Worm (Caenorhabditis elegans): ENCODE measurements around the gene srxa-18.

srxa-18 gene

DNA sequence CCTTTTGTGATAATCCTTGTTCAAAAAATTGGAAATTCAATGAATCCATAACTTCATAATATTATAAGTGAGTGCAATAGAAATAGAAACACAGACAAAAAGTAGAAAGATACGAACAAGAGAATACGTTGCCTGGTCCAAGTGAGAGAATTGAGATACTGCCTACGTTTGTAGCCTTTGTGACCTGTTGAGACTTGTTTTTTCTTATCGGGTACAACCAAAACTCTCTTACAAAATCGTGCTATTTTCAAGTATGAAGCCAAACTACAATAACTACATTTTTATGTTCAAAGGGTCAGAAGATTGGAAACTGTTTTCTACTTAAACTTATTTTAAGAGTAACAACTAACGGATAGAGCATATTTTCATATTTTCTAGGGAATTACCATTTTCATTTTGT lies 39.2 kb downstream of the srxa-18 start, which contains the start of gene nhr-205:
Gene nhr-205, minus strand, starts transcription at position 141 of the 400 bp plus-strand sequence.
- TF ChIP-seq unc-42 (tag; optimal IDR thresholded peaks at IDR 0.05) (no peak), hlh-6 (tag; optimal IDR thresholded peaks at IDR 0.05) (no peak), che-1 (tag; optimal IDR thresholded peaks at IDR 0.05) (no peak), elt-2 (tag; optimal IDR thresholded peaks at IDR 0.05) (no peak), npax-4 (tag; optimal IDR thresholded peaks at IDR 0.05) (no peak), ceh-14 (tag; optimal IDR thresholded peaks at IDR 0.05) (no peak), ceh-30 (tag; optimal IDR thresholded peaks at IDR 0.05) (peak; percentile 51)

DNA sequence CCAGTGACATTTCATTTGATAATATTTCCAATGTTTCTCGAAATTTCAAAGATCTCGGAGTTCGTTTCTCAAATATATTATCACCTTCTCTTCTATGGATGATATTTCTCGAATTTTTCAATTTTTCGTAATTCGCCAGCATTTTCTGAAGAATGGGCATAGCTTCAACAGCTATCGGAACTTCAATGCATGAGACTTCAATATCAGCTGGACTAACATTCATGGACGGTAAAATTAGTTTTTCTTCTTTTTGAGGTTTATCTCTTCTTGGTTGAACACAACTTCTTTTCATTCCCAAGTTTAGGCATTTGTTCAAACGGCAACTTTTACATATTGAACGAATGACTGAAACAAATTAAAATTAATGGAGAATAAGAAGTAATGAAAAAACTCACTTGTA lies 39.9 kb downstream of the srxa-18 start:
- TF ChIP-seq odd-2 (tag; optimal IDR thresholded peaks at IDR 0.05) (no peak), ceh-2 (tag; optimal IDR thresholded peaks at IDR 0.05) (no peak), eyg-1 (tag; optimal IDR thresholded peaks at IDR 0.05) (no peak), K02D7.2 (tag; optimal IDR thresholded peaks at IDR 0.05) (no peak), nfya-1 (tag; optimal IDR thresholded peaks at IDR 0.05) (no peak), ets-4 (tag; optimal IDR thresholded peaks at IDR 0.05) (no peak), ceh-9 (tag; optimal IDR thresholded peaks at IDR 0.05) (no peak), hlh-6 (tag; optimal IDR thresholded peaks at IDR 0.05) (no peak), ceh-19 (GFP tag; optimal IDR thresholded peaks at IDR 0.05) (no peak), ceh-22 (tag; optimal IDR thresholded peaks at IDR 0.05) (no peak), ahr-1 (tag; optimal IDR thresholded peaks at IDR 0.05) (no peak), hlh-13 (GFP tag; optimal IDR thresholded peaks at IDR 0.05) (no peak), ceh-45 (GFP tag; IDR thresholded peaks at IDR 0.05) (no peak), tbx-2 (tag; optimal IDR thresholded peaks at IDR 0.05) (no peak)

- TF ChIP-seq ceh-45 (GFP tag; IDR thresholded peaks at IDR 0.05) (no peak), ceh-2 (tag; optimal IDR thresholded peaks at IDR 0.05) (no peak), Y22D7AL.16 (tag; optimal IDR thresholded peaks at IDR 0.05) (no peak), pax-1 (tag; optimal IDR thresholded peaks at IDR 0.05) (no peak), syd-9 (tag; optimal IDR thresholded peaks at IDR 0.05) (no peak), ref-2 (tag; optimal IDR thresholded peaks at IDR 0.05) (no peak), ceh-30 (tag; optimal IDR thresholded peaks at IDR 0.05) (no peak), pag-3 (tag; optimal IDR thresholded peaks at IDR 0.05; ENCODE audit: borderline replicate concordance) (no peak), unc-55 (GFP tag; optimal IDR thresholded peaks at IDR 0.05) (no peak), F13H6.1 (tag; optimal IDR thresholded peaks at IDR 0.05) (no peak), ahr-1 (tag; optimal IDR thresholded peaks at IDR 0.05) (no peak), dve-1 (tag; optimal IDR thresholded peaks at IDR 0.05) (no peak), pha-2 (tag; optimal IDR thresholded peaks at IDR 0.05) (no peak), ama-1 (optimal IDR thresholded peaks at IDR 0.05) (no peak), ceh-9 (tag; optimal IDR thresholded peaks at IDR 0.05) (no peak), fkh-10 (GFP tag; optimal IDR thresholded peaks at IDR 0.05) (no peak)
These were observed 42.6 kb downstream of the srxa-18 start, which contains the start of gene R04B5.1 for ce11 chrV:10078244-10078643. Gene R04B5.1 (minus strand): TSS chrV:10078344.

ce11 chrV:10075441-10075840 lies 45.4 kb downstream of the srxa-18 start, which contains the start of gene F57A8.7:
Gene F57A8.7 (plus strand): TSS chrV:10075741.
- TF ChIP-seq pag-3 (tag; optimal IDR thresholded peaks at IDR 0.05; ENCODE audit: borderline replicate concordance) (no peak), ama-1 (optimal IDR thresholded peaks at IDR 0.05) (no peak), tbx-2 (tag; optimal IDR thresholded peaks at IDR 0.05) (no peak), pat-9 (tag; optimal IDR thresholded peaks at IDR 0.05) (no peak), ceh-19 (GFP tag; optimal IDR thresholded peaks at IDR 0.05) (no peak), ceh-24 (tag; optimal IDR thresholded peaks at IDR 0.05) (no peak), fkh-10 (GFP tag; optimal IDR thresholded peaks at IDR 0.05) (no peak), ceh-34 (tag; optimal IDR thresholded peaks at IDR 0.05) (no peak), T23F11.4 (GFP tag; optimal IDR thresholded peaks at IDR 0.05) (no peak), odd-2 (tag; optimal IDR thresholded peaks at IDR 0.05) (no peak), F13H6.1 (tag; optimal IDR thresholded peaks at IDR 0.05) (no peak), npax-4 (tag; optimal IDR thresholded peaks at IDR 0.05) (no peak), pqm-1 (tag; optimal IDR thresholded peaks at IDR 0.05) (no peak), ceh-48 (tag; optimal IDR thresholded peaks at IDR 0.05) (no peak), ceh-18 (tag; optimal IDR thresholded peaks at IDR 0.05) (no peak), mec-3 (tag; optimal IDR thresholded peaks at IDR 0.05; ENCODE audit: borderline replicate concordance) (no peak), ttx-3 (tag; optimal IDR thresholded peaks at IDR 0.05) (no peak), hlh-15 (tag; optimal IDR thresholded peaks at IDR 0.05) (no peak)

Data from whole organism, late embryonic.